Worm (Caenorhabditis elegans) whole organism, L4/young adult: Measurements from ENCODE around the gene F23H12.7.

Experiments
- W03F9.2 ChIP-seq: fragments of 150-350 bp; optimal IDR thresholded peaks from 2 replicates; lab custom pipeline; 2014; ENCODE audit warnings: missing biosample characterization, missing genetic modification characterization
- him-1 ChIP-seq: sonication (generic microtip); optimal IDR thresholded peaks from 2 replicates; lab custom pipeline; 2016; ENCODE audit warnings: missing genotype, missing genetic modification reagents, missing genetic modification characterization, missing compliant biosample characterization

DNA sequence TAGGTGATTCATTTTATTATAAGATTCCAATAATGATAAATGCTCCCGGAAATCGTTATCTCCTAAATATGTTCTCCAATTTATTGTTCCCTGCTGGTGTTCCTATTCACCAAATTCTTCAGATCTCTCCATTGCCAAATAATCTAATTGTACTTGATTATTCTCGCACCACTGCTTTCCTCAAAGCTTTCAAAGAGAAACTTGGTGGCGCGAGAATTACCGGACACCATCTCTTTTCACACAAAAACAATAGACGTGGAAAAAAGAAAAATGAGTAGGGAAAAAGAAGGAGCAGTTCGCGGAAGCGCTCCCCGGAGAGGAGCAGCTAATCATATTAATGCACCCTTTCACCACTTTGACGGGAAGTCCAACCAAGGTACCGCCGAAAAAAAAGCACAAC lies 49.9 kb downstream of the F23H12.7 start:
- TF ChIP-seq him-1 (tag; lab: Kevin White, UChicago) = no peak
- no peak for TF ChIP-seq W03F9.2 (tag; lab: Kevin White, UChicago)
